Worm (Caenorhabditis elegans) whole organism, early embryonic: Measurements from ENCODE around the gene srx-63.

Experiments used
- F13C5.2 ChIP-seq: sonication (generic microtip); optimal IDR thresholded peaks from 2 replicates; lab custom pipeline; 2017; ENCODE audit warnings: mild to moderate bottlenecking, missing genetic modification characterization, inconsistent platforms, missing compliant biosample characterization
- aly-1 ChIP-seq: sonication (generic microtip); optimal IDR thresholded peaks from 2 replicates; lab custom pipeline; 2016; ENCODE audit warnings: missing genetic modification characterization, missing compliant biosample characterization
- ama-1 ChIP-seq: fragments of 150-350 bp; optimal IDR thresholded peaks from 2 replicates; lab custom pipeline; 2014
- ceh-36 ChIP-seq: sonication (generic microtip); optimal IDR thresholded peaks from 2 replicates; lab custom pipeline; 2016; ENCODE audit warnings: missing genetic modification characterization, inconsistent platforms, missing compliant biosample characterization
- ets-7 ChIP-seq: sonication (generic microtip); optimal IDR thresholded peaks from 2 replicates; lab custom pipeline; 2016; ENCODE audit warnings: missing genotype, missing genetic modification characterization, missing compliant biosample characterization
- flt-1 ChIP-seq: fragments of 200-800 bp; sonication (Bioruptor generic); IDR thresholded peaks from 2 replicates; pipeline ENCODE4 v1.3.6; 2022; ENCODE audit warnings: missing genetic modification characterization, missing compliant biosample characterization
- hmg-4 ChIP-seq: fragments of 200-800 bp; sonication (Bioruptor generic); optimal IDR thresholded peaks from 2 replicates; lab custom pipeline; 2018; ENCODE audit warnings: mild to moderate bottlenecking, missing genetic modification characterization, missing compliant biosample characterization
- hnd-1 ChIP-seq: sonication (generic microtip); optimal IDR thresholded peaks from 2 replicates; lab custom pipeline; 2016; ENCODE audit warnings: missing genetic modification characterization, missing compliant biosample characterization
- scrt-1 ChIP-seq: fragments of 200-800 bp; sonication (Bioruptor generic); IDR thresholded peaks from 2 replicates; pipeline ENCODE4 v1.3.6; 2022; ENCODE audit warnings: missing genetic modification characterization, missing compliant biosample characterization
- tbx-11 ChIP-seq: fragments of 200-800 bp; sonication (Bioruptor generic); IDR thresholded peaks from 2 replicates; pipeline ENCODE4 v1.3.6; 2022; ENCODE audit warnings: missing genetic modification characterization, missing compliant biosample characterization
- tbx-37 ChIP-seq: fragments of 200-800 bp; sonication (Bioruptor generic); conservative IDR thresholded peaks from 2 replicates; pipeline ENCODE4 v1.3.6; 2022; ENCODE audit warnings: missing genetic modification reagents, missing genetic modification characterization, missing compliant biosample characterization
- tra-4 ChIP-seq: sonication (generic microtip); optimal IDR thresholded peaks from 2 replicates; lab custom pipeline; 2017; ENCODE audit warnings: missing genetic modification characterization, missing compliant biosample characterization

DNA sequence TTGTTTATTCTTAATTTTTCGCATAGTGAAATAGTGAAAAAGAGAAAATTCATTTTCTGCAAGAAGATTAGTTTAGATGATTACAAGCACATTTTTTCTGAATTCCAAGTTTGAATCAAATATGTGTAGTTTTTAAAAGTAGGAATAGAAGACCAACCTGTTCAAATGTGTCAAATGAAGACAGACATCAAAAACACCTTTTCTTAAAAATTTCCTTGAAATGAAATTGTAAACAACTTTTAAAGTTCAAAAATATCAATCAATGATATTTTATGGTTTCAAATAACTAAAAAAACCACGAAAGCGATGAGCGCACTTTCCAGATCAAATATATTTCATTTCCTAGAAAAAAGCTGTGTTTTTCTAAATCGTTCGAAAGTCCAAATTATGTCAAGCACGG, 50.3 kb downstream of the srx-63 start, which contains the start of gene nlp-30:
- TF ChIP-seq ama-1 (lab: Kevin White, UChicago), result no peak
- no peak for TF ChIP-seq hmg-4
- TF ChIP-seq scrt-1 (GFP tag; lab: Robert Waterston, UW), result no peak
- TF ChIP-seq F13C5.2 (tag; lab: Kevin White, UChicago), result no peak
- no peak for TF ChIP-seq tbx-11
- no peak for TF ChIP-seq tra-4 (tag; lab: Kevin White, UChicago)
- TF ChIP-seq ets-7 (tag; lab: Kevin White, UChicago), result no peak
- no peak for TF ChIP-seq flt-1 (GFP tag; lab: Robert Waterston, UW)
- TF ChIP-seq tbx-37, result no peak
- TF ChIP-seq ceh-36, result no peak
- TF ChIP-seq aly-1 (tag; lab: Kevin White, UChicago), result no peak
- no peak for TF ChIP-seq hnd-1 (tag; lab: Kevin White, UChicago)
